Worm (Caenorhabditis elegans) whole organism, young adult: ENCODE measurements around the gene Y62H9A.7.

ENCODE experiments used
- B0035.1 ChIP-seq: sonication (generic microtip); optimal IDR thresholded peaks from 2 replicates; lab custom pipeline; 2016; ENCODE audit warnings: missing genetic modification characterization, mild to moderate bottlenecking, missing compliant biosample characterization, missing genotype, missing genetic modification reagents
- B0336.3 ChIP-seq: fragments of 200-800 bp; sonication (Bioruptor generic); IDR thresholded peaks from 2 replicates; pipeline ENCODE4 v1.3.6; 2022; ENCODE audit warnings: missing genetic modification characterization, missing compliant biosample characterization
- C17E4.6 ChIP-seq: fragments of 200-800 bp; sonication (Bioruptor generic); IDR thresholded peaks from 2 replicates; pipeline ENCODE4 v1.3.6; 2022; ENCODE audit warnings: missing genetic modification reagents, missing genetic modification characterization, missing compliant biosample characterization
- F22D6.2 ChIP-seq: sonication (generic microtip); optimal IDR thresholded peaks from 2 replicates; lab custom pipeline; 2016; ENCODE audit warnings: mild to moderate bottlenecking, missing genetic modification characterization, missing compliant biosample characterization
- F23B12.7 ChIP-seq: sonication (generic microtip); optimal IDR thresholded peaks from 2 replicates; lab custom pipeline; 2017; ENCODE audit warnings: missing genetic modification characterization, mild to moderate bottlenecking, missing compliant biosample characterization, antibody characterized with exemption, moderate library complexity; ENCODE audit not compliant: insufficient read depth
- F33H1.4 ChIP-seq: fragments of 200-800 bp; sonication (Bioruptor generic); IDR thresholded peaks from 2 replicates; pipeline ENCODE4 v1.3.6; 2022; ENCODE audit warnings: missing genetic modification reagents, missing genetic modification characterization, missing compliant biosample characterization
- F39B2.1 ChIP-seq: fragments of 200-800 bp; sonication (Bioruptor generic); IDR thresholded peaks from 2 replicates; pipeline ENCODE4 v1.3.6; 2022; ENCODE audit warnings: missing genetic modification reagents, missing genetic modification characterization, missing compliant biosample characterization
- Y53G8AR.9 ChIP-seq: fragments of 200-800 bp; sonication (Bioruptor generic); conservative IDR thresholded peaks from 2 replicates; pipeline ENCODE4 v1.3.6; 2022; ENCODE audit warnings: missing genetic modification reagents, missing genetic modification characterization, missing compliant biosample characterization
- Y56A3A.18 ChIP-seq: fragments of 200-800 bp; sonication (Bioruptor generic); IDR thresholded peaks from 2 replicates; pipeline ENCODE4 v1.3.6; 2022; ENCODE audit warnings: missing genetic modification reagents, missing genetic modification characterization, missing compliant biosample characterization
- Y95B8A.8 ChIP-seq: fragments of 200-800 bp; sonication (Bioruptor generic); IDR thresholded peaks from 2 replicates; pipeline ENCODE4 v1.3.6; 2022; ENCODE audit warnings: missing genetic modification reagents, missing genetic modification characterization, missing compliant biosample characterization
- ZK185.1 ChIP-seq: sonication (generic microtip); optimal IDR thresholded peaks from 2 replicates; lab custom pipeline; 2016; ENCODE audit warnings: mild to moderate bottlenecking, missing genetic modification characterization, missing compliant biosample characterization; ENCODE audit not compliant: poor library complexity, severe bottlenecking
- athp-1 ChIP-seq: sonication (generic microtip); optimal IDR thresholded peaks from 2 replicates; lab custom pipeline; 2017; ENCODE audit warnings: mild to moderate bottlenecking, missing genetic modification characterization, missing compliant biosample characterization
- ceh-100 ChIP-seq: fragments of 200-800 bp; sonication (Bioruptor generic); IDR thresholded peaks from 2 replicates; pipeline ENCODE4 v1.3.6; 2022; ENCODE audit warnings: missing genetic modification reagents, missing genetic modification characterization, missing compliant biosample characterization
- ceh-58 ChIP-seq: fragments of 200-800 bp; sonication (Bioruptor generic); IDR thresholded peaks from 2 replicates; pipeline ENCODE4 v1.3.6; 2022; ENCODE audit warnings: missing genetic modification characterization, missing compliant biosample characterization
- die-1 ChIP-seq: sonication (generic microtip); optimal IDR thresholded peaks from 2 replicates; lab custom pipeline; 2016; ENCODE audit warnings: missing genotype, mild to moderate bottlenecking, missing genetic modification characterization, missing compliant biosample characterization
- dpff-1 ChIP-seq: sonication (generic microtip); optimal IDR thresholded peaks from 2 replicates; lab custom pipeline; 2017; ENCODE audit warnings: mild to moderate bottlenecking, missing genetic modification characterization, missing compliant biosample characterization
- efl-1 ChIP-seq: fragments of 150-350 bp; optimal IDR thresholded peaks from 2 replicates; lab custom pipeline; 2014; ENCODE audit warnings: missing biosample characterization, missing genetic modification reagents, missing genetic modification characterization
- egl-18 ChIP-seq: fragments of 200-800 bp; sonication (Bioruptor generic); IDR thresholded peaks from 2 replicates; pipeline ENCODE4 v1.3.6; 2022; ENCODE audit warnings: missing genetic modification reagents, missing genetic modification characterization, missing compliant biosample characterization
- him-1 ChIP-seq: sonication (generic microtip); optimal IDR thresholded peaks from 2 replicates; lab custom pipeline; 2016; ENCODE audit warnings: missing genotype, missing genetic modification reagents, missing genetic modification characterization, missing compliant biosample characterization
- hlh-12 ChIP-seq: sonication (generic microtip); optimal IDR thresholded peaks from 2 replicates; lab custom pipeline; 2016; ENCODE audit warnings: missing genetic modification characterization, missing compliant biosample characterization
- hlh-26 ChIP-seq: fragments of 200-800 bp; sonication (Bioruptor generic); conservative IDR thresholded peaks from 2 replicates; pipeline ENCODE4 v1.3.6; 2022; ENCODE audit warnings: missing genetic modification reagents, missing genetic modification characterization, missing compliant biosample characterization
- hmg-1.2 ChIP-seq: fragments of 200-800 bp; sonication (Bioruptor generic); IDR thresholded peaks from 2 replicates; pipeline ENCODE4 v1.3.6; 2022; ENCODE audit warnings: missing genetic modification reagents, missing genetic modification characterization, missing compliant biosample characterization
- hmg-20 ChIP-seq: fragments of 200-800 bp; sonication (Bioruptor generic); IDR thresholded peaks from 2 replicates; pipeline ENCODE4 v1.3.6; 2022; ENCODE audit warnings: missing genetic modification reagents, missing genetic modification characterization, missing compliant biosample characterization
- hrde-1 ChIP-seq: sonication (generic microtip); optimal IDR thresholded peaks from 2 replicates; lab custom pipeline; 2016; ENCODE audit warnings: missing genetic modification characterization, mild to moderate bottlenecking, missing compliant biosample characterization, moderate library complexity, missing genotype, missing genetic modification reagents, borderline replicate concordance
- lag-1 ChIP-seq: fragments of 200-800 bp; sonication (Bioruptor generic); IDR thresholded peaks from 2 replicates; pipeline ENCODE4 v1.3.6; 2022; ENCODE audit warnings: missing genetic modification reagents, missing genetic modification characterization, missing compliant biosample characterization
- let-607 ChIP-seq, 2 experiments: fragments of 200-800 bp in 1 of 2; sonication (Bioruptor generic) in 1 of 2; sonication (generic microtip) in 1 of 2; optimal IDR thresholded peaks; 2 replicates each; lab custom pipeline; 2016 to 2018; ENCODE audit warnings: mild to moderate bottlenecking in 2 of 2, missing compliant biosample characterization in 2 of 2, missing genetic modification characterization in 2 of 2, moderate library complexity in 2 of 2, missing genotype in 1 of 2
- lsy-27 ChIP-seq: sonication (generic microtip); optimal IDR thresholded peaks from 2 replicates; lab custom pipeline; 2017; ENCODE audit warnings: missing genetic modification characterization, mild to moderate bottlenecking, missing compliant biosample characterization, antibody characterized with exemption, missing genotype, borderline replicate concordance; ENCODE audit not compliant: insufficient read depth
- madf-3 ChIP-seq: fragments of 200-800 bp; sonication (Bioruptor generic); IDR thresholded peaks from 2 replicates; pipeline ENCODE4 v1.3.6; 2022; ENCODE audit warnings: missing genetic modification reagents, missing genetic modification characterization, missing compliant biosample characterization
- madf-6 ChIP-seq: fragments of 200-800 bp; sonication (Bioruptor generic); IDR thresholded peaks from 2 replicates; pipeline ENCODE4 v1.3.6; 2022; ENCODE audit warnings: missing genetic modification reagents, missing genetic modification characterization, missing compliant biosample characterization
- madf-8 ChIP-seq: fragments of 200-800 bp; sonication (Bioruptor generic); conservative IDR thresholded peaks from 2 replicates; pipeline ENCODE4 v1.3.6; 2022; ENCODE audit warnings: missing genetic modification reagents, missing genetic modification characterization, missing compliant biosample characterization
- mcd-1 ChIP-seq: fragments of 200-800 bp; sonication (Bioruptor generic); IDR thresholded peaks from 2 replicates; pipeline ENCODE4 v1.3.6; 2022; ENCODE audit warnings: missing genetic modification reagents, missing genetic modification characterization, missing compliant biosample characterization
- mxl-1 ChIP-seq: sonication (generic microtip); optimal IDR thresholded peaks from 2 replicates; lab custom pipeline; 2016; ENCODE audit warnings: missing genetic modification characterization, missing compliant biosample characterization
- nfya-1 ChIP-seq: sonication (generic microtip); optimal IDR thresholded peaks from 2 replicates; lab custom pipeline; 2017; ENCODE audit warnings: antibody characterized with exemption, missing compliant biosample characterization, missing genetic modification characterization, borderline replicate concordance; ENCODE audit not compliant: insufficient read depth
- nhr-120 ChIP-seq: fragments of 200-800 bp; sonication (Bioruptor generic); IDR thresholded peaks from 2 replicates; pipeline ENCODE4 v1.3.6; 2022; ENCODE audit warnings: missing genetic modification characterization, missing compliant biosample characterization
- nhr-27 ChIP-seq: fragments of 200-800 bp; sonication (Bioruptor generic); optimal IDR thresholded peaks from 2 replicates; lab custom pipeline; 2018; ENCODE audit warnings: mild to moderate bottlenecking, missing genetic modification characterization, moderate library complexity, missing compliant biosample characterization
- nhr-90 ChIP-seq: sonication (generic microtip); optimal IDR thresholded peaks from 2 replicates; lab custom pipeline; 2016; ENCODE audit warnings: missing genotype, mild to moderate bottlenecking, missing genetic modification characterization, missing compliant biosample characterization
- pbrm-1 ChIP-seq: fragments of 200-800 bp; sonication (Bioruptor generic); IDR thresholded peaks from 2 replicates; pipeline ENCODE4 v1.3.6; 2022; ENCODE audit warnings: missing genetic modification reagents, missing genetic modification characterization, missing compliant biosample characterization
- repo-1 ChIP-seq: sonication (generic microtip); optimal IDR thresholded peaks from 2 replicates; lab custom pipeline; 2017; ENCODE audit warnings: mild to moderate bottlenecking, missing genetic modification characterization, missing compliant biosample characterization
- snpc-1.3 ChIP-seq: sonication (generic microtip); optimal IDR thresholded peaks from 2 replicates; lab custom pipeline; 2017; ENCODE audit warnings: missing genetic modification characterization, mild to moderate bottlenecking, missing compliant biosample characterization, antibody characterized with exemption, moderate library complexity, missing genotype, missing genetic modification reagents; ENCODE audit not compliant: insufficient read depth
- somi-1 ChIP-seq: fragments of 200-800 bp; sonication (Bioruptor generic); optimal IDR thresholded peaks from 2 replicates; lab custom pipeline; 2018; ENCODE audit warnings: mild to moderate bottlenecking, missing genetic modification characterization, missing compliant biosample characterization
- unc-130 ChIP-seq: sonication (generic microtip); optimal IDR thresholded peaks from 2 replicates; lab custom pipeline; 2016; ENCODE audit warnings: missing genetic modification reagents, missing genetic modification characterization, missing compliant biosample characterization
- unc-62 ChIP-seq: fragments of 150-350 bp; optimal IDR thresholded peaks from 2 replicates; lab custom pipeline; 2014; ENCODE audit warnings: missing biosample characterization, missing genetic modification reagents, missing genetic modification characterization
- ztf-18 ChIP-seq: sonication (generic microtip); optimal IDR thresholded peaks from 2 replicates; lab custom pipeline; 2016; ENCODE audit warnings: missing genotype, mild to moderate bottlenecking, missing genetic modification characterization, missing compliant biosample characterization
- ztf-22 ChIP-seq: fragments of 200-800 bp; sonication (Bioruptor generic); optimal IDR thresholded peaks from 2 replicates; lab custom pipeline; 2018; ENCODE audit warnings: mild to moderate bottlenecking, missing genetic modification characterization, moderate library complexity, missing compliant biosample characterization
- ztf-26 ChIP-seq: sonication (generic microtip); optimal IDR thresholded peaks from 2 replicates; lab custom pipeline; 2017; ENCODE audit warnings: missing genetic modification characterization, missing compliant biosample characterization
- ztf-6 ChIP-seq: fragments of 200-800 bp; sonication (Bioruptor generic); IDR thresholded peaks from 2 replicates; pipeline ENCODE4 v1.3.6; 2022; ENCODE audit warnings: missing genetic modification reagents, missing genetic modification characterization, missing compliant biosample characterization

Gene Y62H9A.7

DNA sequence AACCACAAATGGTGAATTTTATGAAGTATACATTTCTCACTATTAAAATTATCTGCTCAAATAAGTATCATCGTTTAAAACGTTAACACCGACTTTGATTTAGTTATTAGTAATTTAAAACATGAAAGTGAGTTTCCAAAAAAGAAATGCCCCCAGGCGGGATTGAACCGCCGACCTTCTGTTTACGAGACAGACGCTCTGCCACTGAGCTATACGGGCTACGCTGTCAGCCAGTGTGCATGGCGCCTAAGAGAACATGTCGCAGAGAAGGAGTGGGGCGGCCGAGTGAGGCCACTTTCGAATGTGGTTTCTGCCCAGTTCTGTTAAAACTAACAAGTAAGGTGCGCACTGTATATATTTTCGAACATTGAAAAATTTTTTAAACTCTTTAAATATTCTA, 49.5 kb upstream of the Y62H9A.7 start (continued):
- TF ChIP-seq somi-1 (GFP tag; lab: Kevin White, UChicago) (peak; percentile 68), Y53G8AR.9 (GFP tag; lab: Robert Waterston, UW) (0 out of 2 replicates have a peak, but pooled peaks have one; percentile 36), hmg-20 (GFP tag; lab: Robert Waterston, UW) (peak; percentile 72; the same call in 1 of the 2 replicates), unc-62 (no peak), ceh-100 (GFP tag; lab: Robert Waterston, UW) (0 out of 2 replicates have a peak, but pooled peaks have one; percentile 30)

- TF ChIP-seq hmg-1.2 (GFP tag; lab: Robert Waterston, UW): peak; percentile 69
- TF ChIP-seq hlh-26 (GFP tag; lab: Robert Waterston, UW): no peak
- peak; percentile 42 for TF ChIP-seq B0035.1 (tag; lab: Kevin White, UChicago)
- TF ChIP-seq F39B2.1 (GFP tag; lab: Robert Waterston, UW): 0 out of 2 replicates have a peak, but pooled peaks have one; percentile 21
- TF ChIP-seq him-1 (tag; lab: Kevin White, UChicago): peak; percentile 87
- TF ChIP-seq die-1 (tag; lab: Kevin White, UChicago): peak; percentile 84
- TF ChIP-seq mxl-1 (tag; lab: Kevin White, UChicago): peak; percentile 85
- peak; percentile 54 for TF ChIP-seq snpc-1.3 (tag; lab: Kevin White, UChicago)
- TF ChIP-seq madf-8 (GFP tag; lab: Robert Waterston, UW): no peak
- TF ChIP-seq nhr-27 (tag; lab: Kevin White, UChicago): no peak
- TF ChIP-seq madf-3 (GFP tag; lab: Robert Waterston, UW): 0 out of 2 replicates have a peak, but pooled peaks have one; percentile 17
- TF ChIP-seq efl-1 (GFP tag; lab: Kevin White, UChicago): no peak
- no peak for TF ChIP-seq B0336.3 (GFP tag; lab: Robert Waterston, UW)
- TF ChIP-seq Y56A3A.18 (GFP tag; lab: Robert Waterston, UW): 0 out of 2 replicates have a peak, but pooled peaks have one; percentile 42
- TF ChIP-seq lsy-27: no peak
- no peak for TF ChIP-seq C17E4.6 (GFP tag; lab: Robert Waterston, UW)
- TF ChIP-seq hlh-12 (tag; lab: Kevin White, UChicago): no peak
- peak; percentile 50 for TF ChIP-seq ZK185.1 (tag; lab: Kevin White, UChicago)
- TF ChIP-seq F22D6.2 (tag; lab: Kevin White, UChicago): no peak
- no peak for TF ChIP-seq nhr-120 (GFP tag; lab: Robert Waterston, UW)
- TF ChIP-seq F23B12.7 (tag; lab: Kevin White, UChicago): no peak
- peak; percentile 6 for TF ChIP-seq somi-1 (GFP tag; lab: Kevin White, UChicago)
- TF ChIP-seq dpff-1 (tag; lab: Kevin White, UChicago): no peak
- no peak for TF ChIP-seq Y95B8A.8 (GFP tag; lab: Robert Waterston, UW)
- TF ChIP-seq ztf-18 (tag; lab: Kevin White, UChicago): peak; percentile 58
- TF ChIP-seq egl-18 (GFP tag; lab: Robert Waterston, UW): no peak
- no peak for TF ChIP-seq ztf-26 (tag; lab: Kevin White, UChicago)
- TF ChIP-seq repo-1 (tag; lab: Kevin White, UChicago): no peak
- TF ChIP-seq ztf-22 (GFP tag; lab: Kevin White, UChicago): no peak
- TF ChIP-seq hrde-1 (tag; lab: Kevin White, UChicago): peak; percentile 17
- TF ChIP-seq lag-1 (GFP tag; lab: Robert Waterston, UW): no peak
- no peak for TF ChIP-seq Y53G8AR.9 (GFP tag; lab: Robert Waterston, UW)
- no peak for TF ChIP-seq mcd-1 (GFP tag; lab: Robert Waterston, UW)
- peak; percentile 78 for TF ChIP-seq pbrm-1 (GFP tag; lab: Robert Waterston, UW)
- TF ChIP-seq nhr-90 (tag; lab: Kevin White, UChicago): peak; percentile 79
- TF ChIP-seq madf-6 (GFP tag; lab: Robert Waterston, UW): no peak; the same call in 1 of the 2 replicates
- TF ChIP-seq F33H1.4 (GFP tag; lab: Robert Waterston, UW): no peak
- TF ChIP-seq ceh-58 (GFP tag; lab: Robert Waterston, UW): no peak
- TF ChIP-seq athp-1 (tag; lab: Kevin White, UChicago): peak; percentile 58
- TF ChIP-seq let-607 (tag; optimal IDR thresholded peaks at IDR 0.05; lab: Kevin White, UChicago): peak in 1 of 2 experiments; percentile 15
- TF ChIP-seq ztf-6 (GFP tag; lab: Robert Waterston, UW): no peak
- no peak for TF ChIP-seq unc-130
- no peak for TF ChIP-seq nfya-1 (tag; lab: Kevin White, UChicago)
These were observed 48.1 kb upstream of the Y62H9A.7 start for ce11 chrX:11933547-11933946.
